Fruit fly (Drosophila melanogaster): ENCODE measurements around the gene CG43844.

CG43844 gene

dm6 chr3R:21839636-21840035, 49.7 kb upstream of the CG43844 start (continued):
- TF ChIP-seq Mrtf (GFP tag; IDR thresholded peaks at IDR 0.05) (no peak), CG17361 (GFP tag; IDR thresholded peaks at IDR 0.05) (peak; percentile 51; the same call in 1 of the 3 replicates), pfk (GFP tag; optimal IDR thresholded peaks at IDR 0.05) (no peak), CG8478 (optimal IDR thresholded peaks at IDR 0.05) (no peak), CG12744 (GFP tag; optimal IDR thresholded peaks at IDR 0.05) (no peak), CG7556 (GFP tag; optimal IDR thresholded peaks at IDR 0.05) (no peak), zen (tag; optimal IDR thresholded peaks at IDR 0.05) (no peak), slou (GFP tag; optimal IDR thresholded peaks at IDR 0.05) (no peak), Dfd (GFP tag; optimal IDR thresholded peaks at IDR 0.05) (no peak), CG10959 (GFP tag; IDR thresholded peaks at IDR 0.05) (no peak), CG16813 (GFP tag; IDR thresholded peaks at IDR 0.05; ENCODE audit: partially characterized antibody) (no peak), phol (tag; optimal IDR thresholded peaks at IDR 0.05) (peak; percentile 34), hth (optimal IDR thresholded peaks at IDR 0.05) (no peak), h (optimal IDR thresholded peaks at IDR 0.05) (no peak), BtbVII (GFP tag; optimal IDR thresholded peaks at IDR 0.05) (peak; percentile 33), MESR4 (GFP tag; optimal IDR thresholded peaks at IDR 0.05) (no peak), run (tag; optimal IDR thresholded peaks at IDR 0.05) (no peak), ken (GFP tag; IDR thresholded peaks at IDR 0.05) (no peak), lilli (GFP tag; optimal IDR thresholded peaks at IDR 0.05) (no peak), CG32772 (GFP tag; IDR thresholded peaks at IDR 0.05) (no peak), CG11696 (GFP tag; IDR thresholded peaks at IDR 0.05) (no peak), CG10274 (GFP tag; optimal IDR thresholded peaks at IDR 0.05) (no peak), Med (GFP tag) (no peak), Bgb (GFP tag; IDR thresholded peaks at IDR 0.05; ENCODE audit: partially characterized antibody) (no peak), gfzf (GFP tag; optimal IDR thresholded peaks at IDR 0.05) (no peak), CG13296 (GFP tag; optimal IDR thresholded peaks at IDR 0.05) (peak; percentile 64), grau (tag; optimal IDR thresholded peaks at IDR 0.05) (peak; percentile 43), klu (GFP tag; IDR thresholded peaks at IDR 0.05) (no peak), CG12659 (GFP tag; optimal IDR thresholded peaks at IDR 0.05) (peak; percentile 11), nom (GFP tag; optimal IDR thresholded peaks at IDR 0.05) (peak; percentile 46), CG7987 (GFP tag; optimal IDR thresholded peaks at IDR 0.05) (no peak), dm (GFP tag; optimal IDR thresholded peaks at IDR 0.05) (no peak), exex (tag; optimal IDR thresholded peaks at IDR 0.05) (no peak), Spps (tag; optimal IDR thresholded peaks at IDR 0.05) (no peak), abd-A (tag; optimal IDR thresholded peaks at IDR 0.05) (no peak), CG10543 (GFP tag; optimal IDR thresholded peaks at IDR 0.05) (no peak), CG10147 (GFP tag; optimal IDR thresholded peaks at IDR 0.05) (peak; percentile 37), CG15011 (GFP tag; optimal IDR thresholded peaks at IDR 0.05) (no peak), slp2 (GFP tag; optimal IDR thresholded peaks at IDR 0.05) (no peak), ac (GFP tag; optimal IDR thresholded peaks at IDR 0.05) (no peak), CG1024 (GFP tag; IDR thresholded peaks at IDR 0.05) (no peak), PHDP (tag; optimal IDR thresholded peaks at IDR 0.05) (peak; percentile 49), dmrt99B (tag; optimal IDR thresholded peaks at IDR 0.05) (peak; percentile 55), CkIIα-i1 (GFP tag; IDR thresholded peaks at IDR 0.05) (no peak), CG13775 (GFP tag; optimal IDR thresholded peaks at IDR 0.05) (no peak), CG3281 (GFP tag; optimal IDR thresholded peaks at IDR 0.05) (peak; percentile 54), HmgD (GFP tag; optimal IDR thresholded peaks at IDR 0.05) (no peak), CG31224 (GFP tag; IDR thresholded peaks at IDR 0.05) (no peak), Nf-YB (GFP tag; optimal IDR thresholded peaks at IDR 0.05) (no peak), pum (GFP tag; optimal IDR thresholded peaks at IDR 0.05) (no peak), CG14014 (GFP tag; IDR thresholded peaks at IDR 0.05) (no peak), cas (GFP tag; IDR thresholded peaks at IDR 0.05) (no peak), CG8924 (tag; optimal IDR thresholded peaks at IDR 0.05) (peak; percentile 66)

All from whole organism, embryonic.